Fruit fly (Drosophila melanogaster) whole organism, prepupa: ENCODE measurements around the gene CG13898.

Experiments
- Blimp-1 ChIP-seq: fragments of 200-800 bp; sonication (Bioruptor generic); optimal IDR thresholded peaks from 3 replicates; lab custom pipeline; 2017; ENCODE audit warnings: missing biosample characterization, missing genetic modification characterization, mild to moderate bottlenecking, moderate library complexity, missing genetic modification reagents
- CG10631 ChIP-seq: fragments of 200-800 bp; sonication (Bioruptor generic); optimal IDR thresholded peaks from 2 replicates; lab custom pipeline; 2016; ENCODE audit warnings: missing biosample characterization, missing genetic modification characterization
- CG11294 ChIP-seq: fragments of 200-800 bp; sonication (Bioruptor generic); IDR thresholded peaks from 2 replicates; pipeline ENCODE4 v1.3.6; 2022; ENCODE audit warnings: missing biosample characterization, missing genetic modification characterization
- CG11762 ChIP-seq: fragments of 200-800 bp; sonication (Bioruptor generic); optimal IDR thresholded peaks from 3 replicates; lab custom pipeline; 2016; ENCODE audit warnings: missing biosample characterization, missing genetic modification characterization; ENCODE audit not compliant: insufficient read depth
- CG11902 ChIP-seq: fragments of 200-800 bp; sonication (Bioruptor generic); optimal IDR thresholded peaks from 3 replicates; lab custom pipeline; 2016; ENCODE audit warnings: missing biosample characterization, missing genetic modification characterization
- CG15336 ChIP-seq: fragments of 200-800 bp; sonication (Bioruptor generic); IDR thresholded peaks from 2 replicates; pipeline ENCODE4 v1.3.6; 2022; ENCODE audit warnings: missing biosample characterization, missing genetic modification characterization
- CG31627 ChIP-seq: fragments of 200-800 bp; sonication (Bioruptor generic); optimal IDR thresholded peaks from 3 replicates; lab custom pipeline; 2016; ENCODE audit warnings: missing biosample characterization, missing genetic modification characterization
- CG32006 ChIP-seq: fragments of 200-800 bp; sonication (Bioruptor generic); optimal IDR thresholded peaks from 3 replicates; lab custom pipeline; 2017; ENCODE audit warnings: missing biosample characterization, mild to moderate bottlenecking, missing genetic modification characterization
- CG4318 ChIP-seq: fragments of 200-800 bp; sonication (Bioruptor generic); optimal IDR thresholded peaks from 3 replicates; lab custom pipeline; 2017; ENCODE audit warnings: missing biosample characterization, mild to moderate bottlenecking, missing genetic modification characterization
- CG6163 ChIP-seq: fragments of 200-800 bp; sonication (Bioruptor generic); IDR thresholded peaks from 3 replicates; pipeline ENCODE4 v1.3.6; 2022; ENCODE audit warnings: missing biosample characterization, missing genetic modification characterization
- CG6276 ChIP-seq: fragments of 200-800 bp; sonication (Bioruptor generic); optimal IDR thresholded peaks from 2 replicates; lab custom pipeline; 2017; ENCODE audit warnings: missing biosample characterization, mild to moderate bottlenecking, missing genetic modification characterization
- CG6792 ChIP-seq: fragments of 200-800 bp; sonication (Bioruptor generic); optimal IDR thresholded peaks from 3 replicates; lab custom pipeline; 2016; ENCODE audit warnings: missing biosample characterization, missing genetic modification characterization
- CG6808 ChIP-seq: fragments of 200-800 bp; sonication (Bioruptor generic); optimal IDR thresholded peaks from 3 replicates; lab custom pipeline; 2017; ENCODE audit warnings: missing biosample characterization, missing genetic modification characterization, mild to moderate bottlenecking, moderate library complexity, missing genetic modification reagents
- CG6854 ChIP-seq: fragments of 200-800 bp; sonication (Bioruptor generic); optimal IDR thresholded peaks from 2 replicates; lab custom pipeline; 2017; ENCODE audit warnings: missing biosample characterization, mild to moderate bottlenecking, missing genetic modification characterization
- CG7368 ChIP-seq: fragments of 200-800 bp; sonication (Bioruptor generic); optimal IDR thresholded peaks from 3 replicates; lab custom pipeline; 2016; ENCODE audit warnings: missing biosample characterization, missing genetic modification characterization
- CG8119 ChIP-seq: fragments of 200-800 bp; sonication (Bioruptor generic); IDR thresholded peaks from 3 replicates; pipeline ENCODE4 v1.3.6; 2022; ENCODE audit warnings: missing biosample characterization, missing genetic modification characterization
- CG8319 ChIP-seq: fragments of 200-800 bp; sonication (Bioruptor generic); optimal IDR thresholded peaks from 3 replicates; lab custom pipeline; 2016; ENCODE audit warnings: missing biosample characterization, missing genetic modification characterization
- CG8632 ChIP-seq: fragments of 200-800 bp; sonication (Bioruptor generic); optimal IDR thresholded peaks from 3 replicates; lab custom pipeline; 2016; ENCODE audit warnings: missing biosample characterization, missing genetic modification characterization
- CG9139 ChIP-seq: fragments of 200-800 bp; sonication (Bioruptor generic); optimal IDR thresholded peaks from 3 replicates; lab custom pipeline; 2017; ENCODE audit warnings: missing biosample characterization, mild to moderate bottlenecking, missing genetic modification characterization
- Eip75B ChIP-seq: fragments of 200-800 bp; sonication (Bioruptor generic); optimal IDR thresholded peaks from 3 replicates; lab custom pipeline; 2016; ENCODE audit warnings: missing biosample characterization, missing genetic modification characterization
- Eip78C ChIP-seq: fragments of 200-800 bp; sonication (Bioruptor generic); peaks from one replicate; lab custom pipeline; 2016; ENCODE audit warnings: missing biosample characterization, missing genetic modification characterization
- Eip93F ChIP-seq: fragments of 200-800 bp; sonication (Bioruptor generic); optimal IDR thresholded peaks from 2 replicates; lab custom pipeline; 2016; ENCODE audit warnings: missing biosample characterization, mild to moderate bottlenecking, missing genetic modification characterization
- Ets21C ChIP-seq: fragments of 200-800 bp; sonication (Bioruptor generic); optimal IDR thresholded peaks from 3 replicates; lab custom pipeline; 2016; ENCODE audit warnings: missing biosample characterization, missing genetic modification characterization
- Hr39 ChIP-seq: fragments of 200-800 bp; sonication (Bioruptor generic); optimal IDR thresholded peaks from 2 replicates; lab custom pipeline; 2016; ENCODE audit warnings: missing biosample characterization, missing genetic modification characterization
- Lpt ChIP-seq: fragments of 200-800 bp; sonication (Bioruptor generic); optimal IDR thresholded peaks from 3 replicates; lab custom pipeline; 2016; ENCODE audit warnings: missing biosample characterization, missing genetic modification characterization
- Met ChIP-seq: fragments of 200-800 bp; sonication (Bioruptor generic); optimal IDR thresholded peaks from 3 replicates; lab custom pipeline; 2016; ENCODE audit warnings: missing biosample characterization, missing genetic modification characterization
- OdsH ChIP-seq: fragments of 200-800 bp; sonication (Bioruptor generic); optimal IDR thresholded peaks from 3 replicates; lab custom pipeline; 2016; ENCODE audit warnings: missing biosample characterization, missing genetic modification characterization
- Smox ChIP-seq: fragments of 200-800 bp; sonication (Bioruptor generic); optimal IDR thresholded peaks from 3 replicates; lab custom pipeline; 2016; ENCODE audit warnings: missing biosample characterization, missing genetic modification characterization
- Sox14 ChIP-seq: fragments of 200-800 bp; sonication (Bioruptor generic); optimal IDR thresholded peaks from 3 replicates; lab custom pipeline; 2016; ENCODE audit warnings: missing biosample characterization, missing genetic modification characterization
- Sox15 ChIP-seq: fragments of 200-800 bp; sonication (Bioruptor generic); optimal IDR thresholded peaks from 3 replicates; lab custom pipeline; 2016; ENCODE audit warnings: missing biosample characterization, missing genetic modification characterization
- achi ChIP-seq: fragments of 200-800 bp; sonication (Bioruptor generic); optimal IDR thresholded peaks from 3 replicates; lab custom pipeline; 2016; ENCODE audit warnings: missing biosample characterization, missing genetic modification characterization
- acj6 ChIP-seq: fragments of 200-800 bp; sonication (Bioruptor generic); optimal IDR thresholded peaks from 3 replicates; lab custom pipeline; 2016; ENCODE audit warnings: missing biosample characterization, missing genetic modification characterization
- cyc ChIP-seq: fragments of 200-800 bp; sonication (Bioruptor generic); optimal IDR thresholded peaks from 3 replicates; lab custom pipeline; 2016; ENCODE audit warnings: missing biosample characterization, missing genetic modification characterization
- dsx ChIP-seq: fragments of 200-800 bp; optimal IDR thresholded peaks from 3 replicates; lab custom pipeline; 2019; ENCODE audit warnings: missing biosample characterization, mild to moderate bottlenecking, missing genetic modification characterization, moderate library complexity; ENCODE audit not compliant: poor library complexity, severe bottlenecking
- eg ChIP-seq: fragments of 200-800 bp; sonication (Bioruptor generic); IDR thresholded peaks from 3 replicates; pipeline ENCODE4 v1.3.6; 2022; ENCODE audit warnings: missing biosample characterization, missing genetic modification characterization
- esn ChIP-seq: fragments of 200-800 bp; sonication (Bioruptor generic); optimal IDR thresholded peaks from 2 replicates; lab custom pipeline; 2016; ENCODE audit warnings: missing biosample characterization, mild to moderate bottlenecking, missing genetic modification characterization, moderate library complexity
- fd59A ChIP-seq: fragments of 200-800 bp; sonication (Bioruptor generic); optimal IDR thresholded peaks from 2 replicates; lab custom pipeline; 2017; ENCODE audit warnings: missing biosample characterization, mild to moderate bottlenecking, missing genetic modification characterization, missing genetic modification reagents
- fd85E ChIP-seq: fragments of 200-800 bp; sonication (Bioruptor generic); optimal IDR thresholded peaks from 3 replicates; lab custom pipeline; 2016; ENCODE audit warnings: missing biosample characterization, missing genetic modification characterization
- fkh ChIP-seq: fragments of 200-800 bp; sonication (Bioruptor generic); optimal IDR thresholded peaks from 3 replicates; lab custom pipeline; 2017; ENCODE audit warnings: missing biosample characterization, mild to moderate bottlenecking, missing genetic modification characterization, moderate library complexity
- lz ChIP-seq: fragments of 200-800 bp; sonication (Bioruptor generic); optimal IDR thresholded peaks from 3 replicates; lab custom pipeline; 2016; ENCODE audit warnings: missing biosample characterization, missing genetic modification characterization
- salr ChIP-seq, 2 experiments: fragments of 200-800 bp; sonication (Bioruptor generic); optimal IDR thresholded peaks; 3 replicates each; lab custom pipeline; 2016 to 2018; ENCODE audit warnings: missing biosample characterization in 2 of 2, missing genetic modification characterization in 2 of 2, mild to moderate bottlenecking in 1 of 2
- spab ChIP-seq: fragments of 200-800 bp; sonication (Bioruptor generic); optimal IDR thresholded peaks from 2 replicates; lab custom pipeline; 2017; ENCODE audit warnings: missing biosample characterization, mild to moderate bottlenecking, missing genetic modification characterization, missing genetic modification reagents
- ss ChIP-seq, 2 experiments: fragments of 200-800 bp; sonication (Bioruptor generic); optimal IDR thresholded peaks; 2 replicates in 1 of 2; 3 replicates in 1 of 2; lab custom pipeline; 2017 to 2018; ENCODE audit warnings: mild to moderate bottlenecking in 2 of 2, missing biosample characterization in 2 of 2, missing genetic modification characterization in 2 of 2, moderate library complexity in 1 of 2
- svp ChIP-seq: fragments of 200-800 bp; sonication (Bioruptor generic); peaks from one replicate; lab custom pipeline; 2016; ENCODE audit warnings: missing biosample characterization, missing genetic modification characterization
- topi ChIP-seq: fragments of 200-800 bp; sonication (Bioruptor generic); optimal IDR thresholded peaks from 3 replicates; lab custom pipeline; 2016; ENCODE audit warnings: missing biosample characterization, missing genetic modification characterization
- vri ChIP-seq: fragments of 200-800 bp; sonication (Bioruptor generic); optimal IDR thresholded peaks from 3 replicates; lab custom pipeline; 2016; ENCODE audit warnings: missing biosample characterization, mild to moderate bottlenecking, missing genetic modification characterization

Gene CG13898

dm6 chr3L:765515-766292 lies 38.1 kb downstream of the CG13898 start (continued):
- TF ChIP-seq CG11902 (GFP tag; lab: Kevin White, UChicago) = peak; percentile 53
- peak; percentile 88 for TF ChIP-seq svp
- peak; percentile 66 for TF ChIP-seq cyc
- TF ChIP-seq spab (GFP tag; lab: Kevin White, UChicago) = peak; percentile 36
- peak; percentile 53 for TF ChIP-seq CG6808 (GFP tag; lab: Kevin White, UChicago)
- peak; percentile 62 for TF ChIP-seq CG6276 (GFP tag; lab: Kevin White, UChicago)
- TF ChIP-seq CG8119 (GFP tag; lab: Robert Waterston, UW) = peak; percentile 63; the same call in 2 of the 3 replicates
- peak; percentile 75 for TF ChIP-seq CG7368 (GFP tag; lab: Kevin White, UChicago)
- TF ChIP-seq CG32006 (GFP tag; lab: Kevin White, UChicago) = peak; percentile 70
- peak; percentile 71 for TF ChIP-seq acj6 (GFP tag; lab: Kevin White, UChicago)

DNA sequence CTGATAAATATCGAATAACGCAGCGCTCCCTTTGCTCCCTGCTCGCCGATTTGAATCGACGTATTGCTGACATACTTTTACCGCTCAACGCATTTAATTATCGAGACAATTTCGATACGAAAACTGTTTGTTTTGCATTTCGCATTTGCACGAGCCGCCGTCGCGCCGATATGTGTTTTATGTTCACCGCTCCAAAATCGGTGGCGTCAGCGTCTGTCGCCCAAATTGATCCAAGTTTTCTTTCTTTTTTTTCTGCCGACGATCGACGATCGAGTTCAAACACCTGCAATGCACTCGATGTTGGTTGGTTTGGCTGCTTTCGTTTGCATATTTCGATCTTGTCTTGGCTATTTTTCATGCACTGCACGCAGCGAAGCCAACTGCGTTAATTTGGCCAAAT lies 38.8 kb downstream of the CG13898 start:
- no peak for TF ChIP-seq CG31627 (GFP tag; lab: Kevin White, UChicago)
- no peak for TF ChIP-seq salr (GFP tag; optimal IDR thresholded peaks at IDR 0.05; lab: Kevin White, UChicago)

DNA sequence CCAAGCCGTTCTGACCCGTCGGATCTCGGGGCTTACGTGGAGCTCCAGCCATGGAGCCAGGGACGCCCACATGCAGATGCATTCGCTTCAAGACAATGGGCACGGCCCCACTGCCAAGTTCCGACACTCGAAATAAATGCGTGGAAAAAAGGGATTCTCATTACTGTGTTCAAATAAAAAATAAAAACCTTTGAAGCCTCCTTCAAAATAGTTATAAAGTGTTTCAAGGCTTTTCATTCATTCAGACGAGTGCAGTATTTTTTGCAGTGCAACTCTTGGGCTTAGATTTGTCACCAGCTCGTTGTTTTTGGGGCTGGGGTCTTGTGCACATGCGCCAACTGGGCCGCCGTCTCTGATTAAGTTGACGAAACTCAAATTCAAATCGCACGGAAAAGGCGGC lies 39.5 kb downstream of the CG13898 start:
- TF ChIP-seq CG6854 (GFP tag; lab: Kevin White, UChicago) (no peak), ss (GFP tag; optimal IDR thresholded peaks at IDR 0.05; lab: Kevin White, UChicago) (no peak), Sox15 (no peak), Eip78C (GFP tag; lab: Kevin White, UChicago) (peak; percentile 80), CG11294 (GFP tag; lab: Robert Waterston, UW) (peak; percentile 58), CG8319 (GFP tag; lab: Kevin White, UChicago) (no peak), CG9139 (GFP tag; lab: Kevin White, UChicago) (no peak), svp (peak; percentile 71), fkh (no peak), fd85E (GFP tag; lab: Kevin White, UChicago) (no peak), achi (GFP tag; lab: Kevin White, UChicago) (peak; percentile 28), CG10631 (GFP tag; lab: Kevin White, UChicago) (peak; percentile 45), Sox14 (peak; percentile 42), CG8632 (peak; percentile 9), CG32006 (GFP tag; lab: Kevin White, UChicago) (peak; percentile 50), Blimp-1 (GFP tag; lab: Kevin White, UChicago) (no peak), CG6808 (GFP tag; lab: Kevin White, UChicago) (no peak), CG15336 (GFP tag; lab: Robert Waterston, UW) (peak; percentile 70), CG4318 (GFP tag; lab: Kevin White, UChicago) (peak; percentile 22), CG11762 (GFP tag; lab: Kevin White, UChicago) (no peak), cyc (peak; percentile 71), Ets21C (peak; percentile 35), CG6163 (peak; percentile 83), OdsH (GFP tag; lab: Kevin White, UChicago) (peak; percentile 55), Eip93F (GFP tag; lab: Kevin White, UChicago) (no peak), Hr39 (GFP tag; lab: Kevin White, UChicago) (peak; percentile 64), fd59A (no peak), lz (peak; percentile 56), esn (GFP tag; lab: Kevin White, UChicago) (peak; percentile 52), CG6276 (GFP tag; lab: Kevin White, UChicago) (peak; percentile 17), Lpt (GFP tag; lab: Kevin White, UChicago) (peak; percentile 7), CG6792 (peak; percentile 29), Smox (GFP tag; lab: Kevin White, UChicago) (peak; percentile 20), vri (GFP tag; lab: Kevin White, UChicago) (no peak), salr (GFP tag; optimal IDR thresholded peaks at IDR 0.05; lab: Kevin White, UChicago) (no peak), topi (GFP tag; lab: Kevin White, UChicago) (peak; percentile 63), Met (peak; percentile 54), dsx (GFP tag; lab: Kevin White, UChicago) (no peak), eg (GFP tag; lab: Robert Waterston, UW) (peak; percentile 76), Eip75B (GFP tag; lab: Kevin White, UChicago) (peak; percentile 58)
